Worm (Caenorhabditis elegans): ENCODE data around the gene Y22D7AL.6.
A peak's percentile ranks its signal among the peaks of the same experiment; 100 is the strongest.

Gene Y22D7AL.6

DNA sequence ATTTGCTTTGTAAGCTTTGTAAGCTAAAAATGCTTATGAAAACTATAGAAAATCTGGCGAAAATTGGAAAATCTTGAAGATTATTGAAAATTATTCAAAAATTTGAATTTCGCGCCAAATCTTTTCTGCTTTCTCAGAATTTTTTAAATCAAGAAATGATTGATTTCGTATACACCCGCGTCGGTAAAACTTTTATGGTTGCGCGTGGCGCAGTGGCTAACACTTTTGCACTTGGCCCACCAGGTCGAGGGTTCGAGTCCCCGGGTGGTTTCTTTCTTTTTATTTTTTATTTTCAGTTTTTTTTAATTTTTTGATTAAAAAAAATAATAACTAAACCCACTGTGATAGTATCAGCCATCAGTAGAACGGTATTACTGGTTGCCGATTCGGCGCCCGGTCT lies 5.8 kb upstream of the Y22D7AL.6 start:
- TF ChIP-seq unc-39 (tag; optimal IDR thresholded peaks at IDR 0.05) (no peak), hlh-11 (tag; optimal IDR thresholded peaks at IDR 0.05) (no peak), daf-12 (tag; optimal IDR thresholded peaks at IDR 0.05) (no peak), F26F4.8 (GFP tag; conservative IDR thresholded peaks at IDR 0.05) (peak; percentile 85), lin-1 (GFP tag; IDR thresholded peaks at IDR 0.05) (no peak), F10B5.3 (tag; optimal IDR thresholded peaks at IDR 0.05) (no peak), lin-38 (GFP tag; IDR thresholded peaks at IDR 0.05) (peak; percentile 75), ceh-32 (tag; optimal IDR thresholded peaks at IDR 0.05; ENCODE audit: poor library complexity) (no peak), aha-1 (tag) (no peak), nhr-11 (tag; optimal IDR thresholded peaks at IDR 0.05) (no peak), pha-4 (GFP tag; IDR thresholded peaks at IDR 0.05) (peak; percentile 80), pha-4 (tag; optimal IDR thresholded peaks at IDR 0.05) (no peak), F49E8.2 (tag; optimal IDR thresholded peaks at IDR 0.05; ENCODE audit: borderline replicate concordance) (peak; percentile 14), hmg-1.1 (GFP tag; IDR thresholded peaks at IDR 0.05) (no peak), mxl-2 (GFP tag; conservative IDR thresholded peaks at IDR 0.05) (no peak), daf-8 (GFP tag; IDR thresholded peaks at IDR 0.05) (0 out of 2 replicates have a peak, but pooled peaks have one; percentile 36), lin-13 (GFP tag; optimal IDR thresholded peaks at IDR 0.05) (peak; percentile 81), Y105C5A.15 (GFP tag; IDR thresholded peaks at IDR 0.05) (0 out of 2 replicates have a peak, but pooled peaks have one; percentile 65), arid-1 (GFP tag; conservative IDR thresholded peaks at IDR 0.05) (peak; percentile 75), nhr-111 (GFP tag; optimal IDR thresholded peaks at IDR 0.05) (no peak), spr-3 (GFP tag; optimal IDR thresholded peaks at IDR 0.05) (no peak), nhr-48 (tag; optimal IDR thresholded peaks at IDR 0.05) (no peak), F37D6.2 (tag; optimal IDR thresholded peaks at IDR 0.05) (no peak), fkh-10 (GFP tag; optimal IDR thresholded peaks at IDR 0.05) (no peak), unc-130 (GFP tag; optimal IDR thresholded peaks at IDR 0.05) (peak; percentile 37), fos-1 (tag; optimal IDR thresholded peaks at IDR 0.05) (no peak), Y48G9A.11 (GFP tag; IDR thresholded peaks at IDR 0.05) (peak; percentile 46; the same call in 1 of the 2 replicates), rbr-2 (tag; optimal IDR thresholded peaks at IDR 0.05) (no peak), daf-19 (GFP tag; conservative IDR thresholded peaks at IDR 0.05) (peak; percentile 74), daf-16 (GFP tag; optimal IDR thresholded peaks at IDR 0.05) (peak in 1 of 2 experiments; percentile 35), daf-16 (tag; optimal IDR thresholded peaks at IDR 0.05) (no peak), T20F7.1 (GFP tag; optimal IDR thresholded peaks at IDR 0.05) (no peak), mxl-3 (GFP tag; optimal IDR thresholded peaks at IDR 0.05) (no peak), R02D3.7 (tag; optimal IDR thresholded peaks at IDR 0.05) (no peak), ctbp-1 (GFP tag; IDR thresholded peaks at IDR 0.05) (0 out of 2 replicates have a peak, but pooled peaks have one; percentile 42), snpc-1.2 (GFP tag; IDR thresholded peaks at IDR 0.05) (peak; percentile 46; the same call in 1 of the 2 replicates), spr-1 (tag; optimal IDR thresholded peaks at IDR 0.05) (no peak), egl-27 (tag; optimal IDR thresholded peaks at IDR 0.05) (no peak), ceh-20 (GFP tag; IDR thresholded peaks at IDR 0.05) (peak; percentile 35; the same call in 1 of the 2 replicates), lim-7 (GFP tag; IDR thresholded peaks at IDR 0.05) (peak; percentile 75), Y5F2A.4 (GFP tag; optimal IDR thresholded peaks at IDR 0.05) (peak; percentile 10), dmd-8 (GFP tag; IDR thresholded peaks at IDR 0.05) (peak; percentile 83; the same call in 1 of the 2 replicates), jun-1 (tag; optimal IDR thresholded peaks at IDR 0.05) (no peak), T26A8.4 (GFP tag; IDR thresholded peaks at IDR 0.05) (no peak), hif-1 (tag; optimal IDR thresholded peaks at IDR 0.05) (no peak), zip-2 (tag; optimal IDR thresholded peaks at IDR 0.05) (no peak), dmd-6 (GFP tag; IDR thresholded peaks at IDR 0.05) (peak; percentile 28), ceh-44 (GFP tag; IDR thresholded peaks at IDR 0.05) (peak; percentile 54; the same call in 1 of the 2 replicates), madf-5 (GFP tag; IDR thresholded peaks at IDR 0.05) (0 out of 4 replicates have a peak, but pooled peaks have one; percentile 7 to 66), nhr-25 (tag; optimal IDR thresholded peaks at IDR 0.05; ENCODE audit: borderline replicate concordance, insufficient read depth) (no peak), egl-43 (GFP tag; IDR thresholded peaks at IDR 0.05) (no peak; the same call in 1 of the 2 replicates)
